Worm (Caenorhabditis elegans) whole organism, early embryonic: ENCODE measurements around the gene lnp-1.
A peak's percentile ranks its signal among the peaks of the same experiment; 100 is the strongest.

Source experiments
- B0310.2 ChIP-seq: sonication (generic microtip); optimal IDR thresholded peaks from 2 replicates; lab custom pipeline; 2016; ENCODE audit warnings: mild to moderate bottlenecking, missing genetic modification characterization, missing compliant biosample characterization
- F13C5.2 ChIP-seq: sonication (generic microtip); optimal IDR thresholded peaks from 2 replicates; lab custom pipeline; 2017; ENCODE audit warnings: mild to moderate bottlenecking, missing genetic modification characterization, inconsistent platforms, missing compliant biosample characterization
- aly-1 ChIP-seq: sonication (generic microtip); optimal IDR thresholded peaks from 2 replicates; lab custom pipeline; 2016; ENCODE audit warnings: missing genetic modification characterization, missing compliant biosample characterization
- ama-1 ChIP-seq: fragments of 150-350 bp; optimal IDR thresholded peaks from 2 replicates; lab custom pipeline; 2014
- ceh-13 ChIP-seq: fragments of 200-800 bp; sonication (Bioruptor generic); optimal IDR thresholded peaks from 2 replicates; lab custom pipeline; 2018; ENCODE audit warnings: mild to moderate bottlenecking, missing genetic modification characterization, missing compliant biosample characterization
- ceh-36 ChIP-seq: sonication (generic microtip); optimal IDR thresholded peaks from 2 replicates; lab custom pipeline; 2016; ENCODE audit warnings: missing genetic modification characterization, inconsistent platforms, missing compliant biosample characterization
- ets-7 ChIP-seq: sonication (generic microtip); optimal IDR thresholded peaks from 2 replicates; lab custom pipeline; 2016; ENCODE audit warnings: missing genotype, missing genetic modification characterization, missing compliant biosample characterization
- flt-1 ChIP-seq: fragments of 200-800 bp; sonication (Bioruptor generic); IDR thresholded peaks from 2 replicates; pipeline ENCODE4 v1.3.6; 2022; ENCODE audit warnings: missing genetic modification characterization, missing compliant biosample characterization
- hmbx-1 ChIP-seq: sonication (generic microtip); optimal IDR thresholded peaks from 2 replicates; lab custom pipeline; 2016; ENCODE audit warnings: mild to moderate bottlenecking, missing genetic modification characterization, missing compliant biosample characterization
- hmg-4 ChIP-seq: fragments of 200-800 bp; sonication (Bioruptor generic); optimal IDR thresholded peaks from 2 replicates; lab custom pipeline; 2018; ENCODE audit warnings: mild to moderate bottlenecking, missing genetic modification characterization, missing compliant biosample characterization
- hnd-1 ChIP-seq: sonication (generic microtip); optimal IDR thresholded peaks from 2 replicates; lab custom pipeline; 2016; ENCODE audit warnings: missing genetic modification characterization, missing compliant biosample characterization
- pes-1 ChIP-seq: fragments of 200-800 bp; sonication (Bioruptor generic); IDR thresholded peaks from 2 replicates; pipeline ENCODE4 v1.3.6; 2022; ENCODE audit warnings: missing genetic modification reagents, missing genetic modification characterization, missing compliant biosample characterization
- scrt-1 ChIP-seq: fragments of 200-800 bp; sonication (Bioruptor generic); IDR thresholded peaks from 2 replicates; pipeline ENCODE4 v1.3.6; 2022; ENCODE audit warnings: missing genetic modification characterization, missing compliant biosample characterization
- sea-1 ChIP-seq: fragments of 200-800 bp; sonication (Bioruptor generic); conservative IDR thresholded peaks from 2 replicates; pipeline ENCODE4 v1.3.6; 2022; ENCODE audit warnings: missing genetic modification characterization, missing compliant biosample characterization
- tbx-11 ChIP-seq: fragments of 200-800 bp; sonication (Bioruptor generic); IDR thresholded peaks from 2 replicates; pipeline ENCODE4 v1.3.6; 2022; ENCODE audit warnings: missing genetic modification characterization, missing compliant biosample characterization
- tbx-37 ChIP-seq: fragments of 200-800 bp; sonication (Bioruptor generic); conservative IDR thresholded peaks from 2 replicates; pipeline ENCODE4 v1.3.6; 2022; ENCODE audit warnings: missing genetic modification reagents, missing genetic modification characterization, missing compliant biosample characterization
- tra-4 ChIP-seq: sonication (generic microtip); optimal IDR thresholded peaks from 2 replicates; lab custom pipeline; 2017; ENCODE audit warnings: missing genetic modification characterization, missing compliant biosample characterization

lnp-1 gene

DNA sequence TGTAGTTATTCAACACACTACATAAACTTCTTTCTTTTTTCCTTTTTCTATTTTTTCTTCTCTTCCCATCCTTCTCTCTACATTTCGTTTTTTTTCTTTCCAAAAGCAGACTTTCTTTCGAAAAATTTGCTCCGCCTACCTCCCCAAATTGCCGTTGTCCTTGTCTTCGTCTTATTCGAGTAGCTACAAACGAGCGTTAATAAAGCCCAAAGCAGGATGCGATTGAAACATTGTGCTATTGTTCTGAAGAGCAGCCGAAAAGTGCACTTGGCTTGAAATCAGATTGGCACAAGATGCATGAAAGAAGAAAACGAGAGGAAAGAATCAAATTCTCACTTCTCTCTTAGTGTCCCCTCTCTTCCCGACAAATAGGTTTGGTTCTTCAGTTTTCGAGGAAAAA is 13.7 kb upstream of the lnp-1 start:
- TF ChIP-seq hnd-1 (tag; lab: Kevin White, UChicago) (no peak), pes-1 (GFP tag; lab: Robert Waterston, UW) (no peak), sea-1 (GFP tag; lab: Robert Waterston, UW) (no peak), aly-1 (tag; lab: Kevin White, UChicago) (no peak), hmbx-1 (no peak), tbx-37 (GFP tag; lab: Robert Waterston, UW) (no peak), F13C5.2 (tag; lab: Kevin White, UChicago) (no peak), flt-1 (GFP tag; lab: Robert Waterston, UW) (no peak), ceh-36 (no peak), tra-4 (tag; lab: Kevin White, UChicago) (no peak), ets-7 (tag; lab: Kevin White, UChicago) (no peak), B0310.2 (no peak), tbx-11 (no peak)

DNA sequence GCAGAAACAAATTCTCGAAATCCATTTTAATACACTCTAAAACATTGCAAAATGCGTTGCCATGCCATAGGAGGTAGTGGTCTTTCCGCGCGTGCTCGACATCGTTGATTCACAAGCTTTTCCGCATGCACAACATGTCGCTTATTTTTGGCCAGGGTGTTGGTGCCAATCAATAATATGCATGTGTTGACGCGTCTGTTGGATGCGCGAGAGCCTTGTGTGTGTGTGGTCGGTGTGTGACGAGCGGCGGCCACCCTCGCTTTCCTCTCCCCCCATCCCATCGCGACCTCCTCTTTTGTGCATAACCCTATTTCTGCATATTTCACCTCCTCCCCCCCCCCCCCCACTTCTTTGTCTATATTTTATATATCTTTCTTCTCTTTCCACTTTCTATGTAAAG is 12.3 kb upstream of the lnp-1 start:
- no peak for TF ChIP-seq ceh-13
- TF ChIP-seq flt-1 (GFP tag; lab: Robert Waterston, UW) = no peak
- no peak for TF ChIP-seq ama-1 (lab: Kevin White, UChicago)
- no peak for TF ChIP-seq scrt-1 (GFP tag; lab: Robert Waterston, UW)
- TF ChIP-seq B0310.2 = no peak
- TF ChIP-seq sea-1 (GFP tag; lab: Robert Waterston, UW) = no peak
- peak; percentile 43 for TF ChIP-seq F13C5.2 (tag; lab: Kevin White, UChicago)
- TF ChIP-seq hmg-4 (GFP tag; lab: Kevin White, UChicago) = peak; percentile 70
- no peak for TF ChIP-seq tbx-37 (GFP tag; lab: Robert Waterston, UW)
- no peak for TF ChIP-seq hmbx-1
- TF ChIP-seq aly-1 (tag; lab: Kevin White, UChicago) = no peak
- TF ChIP-seq pes-1 (GFP tag; lab: Robert Waterston, UW) = 0 out of 2 replicates have a peak, but pooled peaks have one; percentile 45
- TF ChIP-seq ets-7 (tag; lab: Kevin White, UChicago) = no peak
- TF ChIP-seq tbx-11 = no peak

DNA sequence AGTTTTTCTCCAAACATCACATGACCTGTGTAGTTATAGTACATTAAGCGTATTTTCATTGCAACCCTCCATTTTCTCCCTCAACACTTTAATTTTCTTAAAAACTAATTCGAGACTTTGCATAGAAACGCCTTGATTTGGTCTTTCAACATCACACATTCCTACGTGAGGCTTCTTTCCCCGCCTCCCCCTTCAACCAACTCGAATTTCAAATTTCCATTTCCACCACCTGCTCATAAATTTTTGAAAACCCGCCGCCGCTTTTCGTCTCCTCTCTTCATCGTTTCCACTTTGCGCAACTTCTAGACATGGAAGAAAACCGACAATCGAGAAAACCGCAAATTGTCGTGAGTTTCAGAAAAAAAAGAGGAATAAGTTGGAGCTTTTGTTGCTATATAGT is 10.6 kb upstream of the lnp-1 start, which contains the start of gene C05E11.3:
Gene C05E11.3, plus strand, starts transcription at position 301 of the 400 bp plus-strand sequence.
- TF ChIP-seq ceh-13 (no peak), ets-7 (tag; lab: Kevin White, UChicago) (no peak), scrt-1 (GFP tag; lab: Robert Waterston, UW) (no peak)

DNA sequence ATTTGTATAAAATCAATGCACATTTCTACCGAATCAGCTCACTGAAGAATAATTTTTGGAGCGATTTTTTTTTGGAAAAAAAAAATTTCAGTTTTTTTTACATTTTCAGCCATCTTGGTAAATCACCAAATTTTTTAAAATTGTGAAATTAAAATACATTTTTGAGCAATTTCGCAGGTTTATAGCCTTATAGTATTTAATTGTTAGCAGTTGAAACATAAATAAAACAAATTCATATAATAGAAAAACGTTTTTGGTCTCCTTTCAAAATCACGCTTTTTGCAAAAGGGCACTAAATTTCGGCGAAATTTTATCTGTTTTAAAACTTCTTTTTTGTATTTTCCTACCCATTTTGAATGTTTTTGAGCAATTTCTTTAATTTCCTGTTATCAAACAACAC is 10.0 kb upstream of the lnp-1 start:
- TF ChIP-seq F13C5.2 (tag; lab: Kevin White, UChicago) (no peak), hmbx-1 (no peak), B0310.2 (no peak), hmg-4 (GFP tag; lab: Kevin White, UChicago) (no peak), ama-1 (lab: Kevin White, UChicago) (no peak), hnd-1 (tag; lab: Kevin White, UChicago) (no peak)

DNA sequence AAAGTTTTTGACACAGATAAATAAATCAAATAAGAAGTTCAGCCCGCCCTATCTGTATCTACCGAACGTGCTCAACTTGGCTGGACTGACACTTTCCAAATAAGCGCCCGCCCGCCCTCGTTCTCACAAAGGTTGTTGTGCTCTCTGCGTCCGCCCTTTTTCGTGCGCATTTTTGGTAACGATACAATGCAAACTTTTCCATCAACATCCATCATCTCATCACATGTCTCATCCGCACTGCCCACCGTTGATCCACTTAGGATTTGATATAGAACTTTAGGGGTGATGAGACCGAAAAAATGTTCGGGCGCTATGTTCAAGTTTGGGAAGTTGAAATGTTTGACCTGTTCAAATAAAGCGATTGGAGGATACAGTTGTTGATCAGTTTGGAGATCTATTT is 3.0 kb upstream of the lnp-1 start, which contains the start of gene C05E11.7:
Gene C05E11.7, minus strand, starts transcription at position 101 of the 400 bp plus-strand sequence.
- TF ChIP-seq tra-4 (tag; lab: Kevin White, UChicago) = no peak
- TF ChIP-seq ama-1 (lab: Kevin White, UChicago) = no peak
- TF ChIP-seq B0310.2 = no peak
- TF ChIP-seq hmg-4 (GFP tag; lab: Kevin White, UChicago) = no peak
- TF ChIP-seq tbx-37 (GFP tag; lab: Robert Waterston, UW) = no peak
- TF ChIP-seq scrt-1 (GFP tag; lab: Robert Waterston, UW) = no peak
- no peak for TF ChIP-seq flt-1 (GFP tag; lab: Robert Waterston, UW)
- no peak for TF ChIP-seq hmbx-1
- no peak for TF ChIP-seq pes-1 (GFP tag; lab: Robert Waterston, UW)
- no peak for TF ChIP-seq hnd-1 (tag; lab: Kevin White, UChicago)

DNA sequence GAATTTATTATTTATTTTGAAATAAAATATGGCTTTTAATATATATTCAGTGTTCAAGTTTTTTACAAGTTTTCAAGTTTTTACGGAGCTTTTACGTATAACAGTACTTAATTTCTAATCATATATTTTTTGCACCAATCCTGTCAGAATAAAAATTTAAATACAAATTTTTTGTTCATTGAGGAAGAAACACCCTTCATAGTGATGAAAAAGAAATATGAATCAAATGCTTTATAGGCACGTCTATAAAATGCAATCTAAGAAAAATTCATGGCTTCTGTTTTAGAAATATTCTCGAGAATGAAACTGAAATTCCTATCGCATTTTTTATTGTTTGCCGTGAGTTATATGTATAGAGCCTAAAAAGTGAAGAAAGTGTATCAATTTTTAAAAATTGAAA is 1.9 kb upstream of the lnp-1 start, which contains the start of gene C05E11.2:
Gene C05E11.2, plus strand, starts transcription at position 301 of the 400 bp plus-strand sequence.
- no peak for TF ChIP-seq tbx-11
- TF ChIP-seq F13C5.2 (tag; lab: Kevin White, UChicago) = no peak
- TF ChIP-seq tbx-37 (GFP tag; lab: Robert Waterston, UW) = no peak
- no peak for TF ChIP-seq ama-1 (lab: Kevin White, UChicago)
- no peak for TF ChIP-seq flt-1 (GFP tag; lab: Robert Waterston, UW)
- TF ChIP-seq pes-1 (GFP tag; lab: Robert Waterston, UW) = no peak
- TF ChIP-seq B0310.2 = no peak
- no peak for TF ChIP-seq hmbx-1
- no peak for TF ChIP-seq scrt-1 (GFP tag; lab: Robert Waterston, UW)
- no peak for TF ChIP-seq hnd-1 (tag; lab: Kevin White, UChicago)
- TF ChIP-seq aly-1 (tag; lab: Kevin White, UChicago) = no peak
- TF ChIP-seq ceh-13 = no peak
- no peak for TF ChIP-seq sea-1 (GFP tag; lab: Robert Waterston, UW)
- no peak for TF ChIP-seq hmg-4 (GFP tag; lab: Kevin White, UChicago)
- no peak for TF ChIP-seq tra-4 (tag; lab: Kevin White, UChicago)
- TF ChIP-seq ceh-36 = no peak
- no peak for TF ChIP-seq ets-7 (tag; lab: Kevin White, UChicago)

DNA sequence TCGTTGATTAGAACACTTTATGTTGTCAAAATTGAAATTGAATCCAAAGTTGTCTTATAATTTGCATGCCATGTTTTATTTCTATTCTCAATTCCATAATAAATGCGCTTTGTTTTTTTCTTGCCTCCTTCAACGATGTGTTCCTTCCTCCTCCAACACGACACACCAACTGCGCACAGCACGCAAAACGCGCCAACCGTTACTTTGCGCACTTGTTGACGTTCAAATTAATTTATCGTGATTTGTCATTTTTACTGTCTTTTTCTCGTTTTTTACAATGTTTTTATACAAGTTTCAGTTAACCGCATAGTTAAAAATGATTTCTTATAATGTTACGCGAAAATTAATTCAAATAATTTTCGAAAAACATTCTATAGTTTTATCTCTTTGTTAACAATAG is 628 bp upstream of the lnp-1 start:
- no peak for TF ChIP-seq tra-4 (tag; lab: Kevin White, UChicago)
- TF ChIP-seq ceh-13 = no peak
- no peak for TF ChIP-seq ets-7 (tag; lab: Kevin White, UChicago)

DNA sequence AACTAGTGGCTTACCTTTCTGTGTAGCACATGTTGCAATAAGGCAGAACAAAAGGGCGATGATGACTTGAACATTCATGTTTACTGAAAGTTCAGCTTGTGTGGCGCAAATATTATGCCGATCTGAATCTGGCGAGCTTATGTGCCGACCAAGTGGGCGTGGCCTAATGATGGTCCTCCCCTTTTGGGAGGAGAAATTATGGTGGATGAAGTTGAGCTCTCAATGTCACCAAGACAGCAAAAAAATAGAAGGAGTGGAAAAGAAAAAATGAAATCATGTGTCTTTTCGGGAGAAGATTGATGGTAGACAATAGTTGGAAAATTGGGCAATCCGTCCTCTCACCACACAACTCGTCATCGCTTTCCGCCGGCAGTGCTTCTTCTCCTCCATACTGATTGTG is 3.7 kb downstream of the lnp-1 start, which contains the start of gene flp-12:
Gene flp-12, minus strand, starts transcription at position 101 of the 400 bp plus-strand sequence.
- no peak for TF ChIP-seq ets-7 (tag; lab: Kevin White, UChicago)
- no peak for TF ChIP-seq pes-1 (GFP tag; lab: Robert Waterston, UW)
- no peak for TF ChIP-seq tra-4 (tag; lab: Kevin White, UChicago)
- no peak for TF ChIP-seq hmbx-1
- TF ChIP-seq scrt-1 (GFP tag; lab: Robert Waterston, UW) = no peak
- TF ChIP-seq B0310.2 = no peak
- TF ChIP-seq hmg-4 (GFP tag; lab: Kevin White, UChicago) = no peak
- no peak for TF ChIP-seq aly-1 (tag; lab: Kevin White, UChicago)
- TF ChIP-seq ama-1 (lab: Kevin White, UChicago) = no peak
- TF ChIP-seq tbx-11 = no peak
- no peak for TF ChIP-seq F13C5.2 (tag; lab: Kevin White, UChicago)
- TF ChIP-seq tbx-37 (GFP tag; lab: Robert Waterston, UW) = no peak
- no peak for TF ChIP-seq sea-1 (GFP tag; lab: Robert Waterston, UW)
- no peak for TF ChIP-seq ceh-13
- TF ChIP-seq hnd-1 (tag; lab: Kevin White, UChicago) = no peak
- no peak for TF ChIP-seq flt-1 (GFP tag; lab: Robert Waterston, UW)
- TF ChIP-seq ceh-36 = no peak
